Worm (Caenorhabditis elegans): ENCODE data around the gene srw-1.

ce11 chrV:15181899-15182298 is 16.2 kb upstream of the srw-1 start:
- TF ChIP-seq sea-1 (GFP tag; conservative IDR thresholded peaks at IDR 0.05) (no peak), ama-1 (optimal IDR thresholded peaks at IDR 0.05) (no peak), tbx-11 (GFP tag; IDR thresholded peaks at IDR 0.05) (no peak), flt-1 (GFP tag; IDR thresholded peaks at IDR 0.05) (no peak)

All from whole organism, early embryonic.